Fruit fly (Drosophila melanogaster): Measurements from ENCODE around the gene Mo25.
A peak's percentile ranks its signal among the peaks of the same experiment; 100 is the strongest.

The Mo25 gene

DNA sequence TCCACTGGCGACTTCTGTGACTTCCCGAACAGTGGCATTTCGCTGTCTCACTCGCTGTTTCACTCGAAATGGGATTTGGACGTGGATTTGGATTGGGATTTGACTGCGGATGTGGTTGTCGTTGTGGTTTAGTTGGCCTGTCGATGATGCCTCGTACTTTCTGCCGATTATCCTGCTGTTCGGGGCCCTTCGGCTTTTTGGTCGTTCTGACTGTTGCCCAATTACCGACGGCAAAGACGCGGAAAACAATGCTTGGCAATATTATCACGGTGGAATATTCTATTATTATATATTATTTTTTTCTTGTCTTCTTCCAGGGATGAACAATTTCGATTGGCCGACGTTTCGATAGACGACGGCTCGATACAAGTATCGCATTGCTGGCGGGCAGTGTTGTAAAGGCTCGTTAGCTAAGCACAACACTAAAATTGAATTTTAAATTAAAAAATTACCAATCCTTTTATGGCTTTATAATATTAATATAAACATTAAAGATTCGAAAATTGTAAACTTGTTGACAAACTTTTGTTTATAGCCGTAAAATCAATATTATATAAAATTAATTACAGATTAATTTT, at the start of gene Mo25:
Gene Mo25, minus strand, starts transcription at position 341 of the 578 bp plus-strand sequence.
- TF ChIP-seq CG17801 (GFP tag; optimal IDR thresholded peaks at IDR 0.05; ENCODE audit: partially characterized antibody) = peak; percentile 64

DNA sequence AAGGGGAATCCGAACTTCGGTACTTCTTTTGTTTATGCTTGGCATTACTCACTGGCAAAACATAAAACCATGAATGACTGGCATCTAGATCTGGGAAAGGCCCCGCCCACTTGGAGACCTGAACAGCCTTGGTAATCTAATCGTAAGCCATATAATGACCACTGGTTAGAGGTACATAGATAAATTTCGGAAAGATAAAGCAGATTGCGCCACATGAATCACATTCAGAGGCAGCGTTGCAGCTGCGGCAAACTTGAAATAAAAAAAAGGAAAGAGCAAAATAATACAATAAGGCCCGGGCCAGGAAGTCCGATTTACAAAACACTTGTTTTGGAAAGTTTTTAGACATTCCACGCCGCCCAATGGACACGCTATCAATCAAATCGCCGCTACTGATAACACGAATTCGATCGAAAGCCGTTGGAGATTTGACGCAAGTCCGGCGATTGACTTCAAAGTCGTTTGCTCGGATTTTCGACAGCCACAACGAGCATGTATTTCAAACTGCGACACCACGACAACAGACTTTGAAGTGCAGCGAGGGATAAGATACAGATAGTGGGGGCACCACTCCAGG, 49.0 kb upstream of the Mo25 start:
- TF ChIP-seq CG17801 (GFP tag; optimal IDR thresholded peaks at IDR 0.05; ENCODE audit: partially characterized antibody) = no peak

DNA sequence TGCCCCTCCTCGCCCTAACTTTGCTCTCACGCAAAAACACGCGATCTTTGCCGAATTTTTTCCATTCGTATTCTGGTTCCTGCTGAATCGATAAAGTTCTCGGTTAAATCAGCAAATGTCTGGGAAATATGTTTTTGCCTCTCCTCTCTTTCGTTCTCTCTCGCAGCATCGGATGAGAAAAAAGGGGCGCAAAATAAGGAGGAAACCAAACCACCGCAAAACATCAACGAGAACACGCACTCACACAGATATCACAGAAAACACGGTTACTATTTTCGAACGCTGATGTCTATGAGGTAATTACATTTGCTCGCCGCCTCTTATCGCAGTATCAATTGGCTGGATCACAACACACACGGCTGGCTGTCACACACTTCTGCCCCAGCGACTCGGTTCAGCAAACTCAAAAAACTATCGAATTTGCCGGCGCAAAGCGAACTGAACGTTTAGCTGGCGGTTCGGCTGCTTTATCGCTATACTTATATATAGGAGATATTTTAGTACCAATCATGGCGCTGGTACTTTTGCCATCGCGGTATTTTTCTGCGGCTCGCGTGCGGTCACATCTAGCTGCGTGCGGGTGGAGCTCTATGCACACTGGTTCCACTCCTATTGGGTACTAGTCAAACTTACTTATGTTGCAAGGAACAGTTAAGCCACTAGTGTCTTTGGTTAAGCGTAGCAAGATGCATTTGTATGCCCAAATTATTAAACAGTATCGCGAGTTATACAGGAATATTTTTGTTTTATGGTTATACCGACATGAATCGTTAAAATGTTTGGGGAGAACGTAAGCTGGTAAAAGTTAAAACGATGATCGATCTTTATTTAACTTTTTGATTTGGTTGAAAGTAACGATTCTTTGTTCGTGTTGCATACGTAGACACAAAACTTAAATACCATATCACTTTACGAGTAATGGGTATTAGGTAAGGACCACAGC, 46.2 kb upstream of the Mo25 start, which contains the start of gene Baldspot:
Gene Baldspot, minus strand, starts transcription at position 449 of the 943 bp plus-strand sequence.
- peak; percentile 60 for TF ChIP-seq CG17801 (GFP tag; optimal IDR thresholded peaks at IDR 0.05; ENCODE audit: partially characterized antibody)

DNA sequence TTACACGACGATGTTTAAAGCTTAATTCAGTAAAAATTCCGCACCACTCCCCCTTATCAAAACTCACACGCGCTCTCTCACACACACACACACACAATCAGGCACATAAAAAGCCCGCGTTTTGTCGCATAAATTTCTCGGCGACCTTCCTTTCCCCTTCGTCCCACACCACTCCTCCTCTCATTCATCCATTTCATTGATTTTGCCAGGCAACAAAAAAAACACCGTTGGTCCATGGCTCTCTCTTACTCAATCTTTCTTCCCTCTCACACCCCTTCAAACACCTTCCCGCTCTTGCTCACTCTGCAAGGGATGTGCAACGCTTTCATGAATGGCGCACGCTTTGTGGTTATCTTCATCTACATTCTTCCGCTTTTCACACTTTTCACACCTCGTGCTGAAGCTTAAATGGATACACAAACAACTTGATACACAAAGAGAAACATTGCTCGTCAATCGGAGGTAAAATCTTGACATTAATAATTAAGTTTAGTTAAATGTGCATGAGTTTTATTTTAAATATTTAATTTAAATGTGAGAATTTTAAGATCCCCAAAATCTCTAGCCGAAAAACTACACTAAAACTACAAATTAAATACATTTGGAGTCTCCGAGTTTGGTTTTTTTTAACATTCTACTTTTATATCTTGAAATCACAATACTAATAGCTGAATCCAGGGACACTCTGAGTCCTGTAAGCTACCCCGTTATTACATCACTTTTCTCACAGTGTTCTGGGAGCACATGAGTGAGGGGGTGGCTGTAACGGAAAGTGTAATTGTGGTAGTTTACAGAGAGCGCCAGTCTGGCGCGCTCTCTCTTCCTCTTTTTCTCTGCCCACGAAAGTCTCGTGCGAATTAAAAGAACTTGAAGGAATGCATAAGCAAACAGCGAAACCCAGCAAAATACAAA, 44.9 kb upstream of the Mo25 start:
- peak; percentile 82 for TF ChIP-seq CG17801 (GFP tag; optimal IDR thresholded peaks at IDR 0.05; ENCODE audit: partially characterized antibody)

DNA sequence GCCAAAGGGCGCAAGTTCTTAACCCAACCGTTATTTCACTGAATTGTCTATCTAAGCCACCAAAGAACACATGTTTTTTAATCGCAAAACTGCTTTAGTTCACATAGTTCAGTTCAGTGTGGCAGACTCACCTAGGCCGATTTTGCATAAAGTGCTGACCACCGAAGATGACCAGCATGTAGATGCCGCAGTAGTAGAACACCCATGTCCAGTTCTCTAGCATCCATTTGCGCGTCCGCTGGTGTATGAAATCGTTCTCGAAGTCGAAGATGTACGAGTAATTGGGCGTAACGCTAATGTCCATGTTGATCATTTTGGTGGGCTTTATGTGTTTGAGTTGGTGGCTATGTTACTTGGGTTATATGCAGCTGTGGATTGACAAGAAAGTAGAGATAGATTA, 43.8 kb upstream of the Mo25 start:
- no peak for TF ChIP-seq CG17801 (GFP tag; optimal IDR thresholded peaks at IDR 0.05; ENCODE audit: partially characterized antibody)

DNA sequence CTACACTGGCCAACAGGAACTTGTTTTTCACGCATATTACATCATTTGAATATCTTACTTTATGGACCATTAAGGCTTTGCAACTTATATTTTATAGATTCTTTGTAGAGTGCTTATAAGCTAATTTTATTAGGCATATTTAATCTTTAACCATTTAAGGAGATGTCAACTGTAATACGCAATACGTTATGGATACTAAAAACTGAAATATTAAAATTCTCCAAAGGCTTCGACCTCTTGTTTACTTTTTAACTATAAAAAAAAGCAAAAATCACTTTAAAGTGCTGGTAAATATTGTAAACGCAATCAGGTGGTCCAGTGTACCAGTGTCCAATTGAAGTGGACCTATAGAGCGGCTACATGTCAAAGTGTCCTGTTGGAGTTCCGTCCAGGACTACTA, 41.7 kb upstream of the Mo25 start:
- TF ChIP-seq CG17801 (GFP tag; optimal IDR thresholded peaks at IDR 0.05; ENCODE audit: partially characterized antibody) = no peak

DNA sequence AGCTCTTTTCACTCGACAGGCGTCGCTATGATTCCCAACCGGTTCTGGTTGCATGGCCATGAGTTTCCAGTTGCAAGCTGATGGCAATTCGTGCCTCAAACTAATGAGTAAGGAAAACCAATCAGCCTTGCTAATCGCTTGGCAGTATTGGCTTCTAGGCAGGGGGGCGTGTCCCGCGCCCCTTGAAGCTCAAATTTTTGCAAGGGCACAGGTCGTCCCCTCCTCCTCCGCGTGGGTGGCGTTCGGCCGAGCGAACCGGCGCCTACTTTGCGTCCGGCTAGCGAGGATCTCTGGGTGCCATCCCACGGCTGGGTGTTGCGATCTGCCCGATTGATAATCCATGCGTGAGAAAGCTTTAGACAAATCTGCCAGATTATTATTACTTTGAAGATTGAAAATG, 38.4 kb upstream of the Mo25 start:
- TF ChIP-seq CG17801 (GFP tag; optimal IDR thresholded peaks at IDR 0.05; ENCODE audit: partially characterized antibody) = no peak

DNA sequence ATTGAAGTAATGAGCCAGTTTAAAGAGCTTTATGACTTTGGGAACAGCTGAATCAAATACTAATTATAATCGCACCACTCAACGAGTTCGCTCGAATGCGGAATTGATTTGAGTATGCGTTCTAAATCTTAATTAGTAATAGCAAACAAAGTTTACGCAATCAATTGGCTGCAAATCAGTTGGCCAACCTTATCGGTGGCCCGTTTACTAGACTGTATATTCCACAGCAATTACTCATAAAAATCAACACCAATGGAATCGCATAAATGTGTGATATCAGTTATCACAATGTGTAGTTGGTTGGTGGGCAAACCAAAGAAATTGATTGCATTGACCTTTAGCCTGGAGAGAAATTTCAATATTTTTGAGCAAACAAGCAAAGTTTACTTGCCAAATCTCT, 37.3 kb upstream of the Mo25 start:
- TF ChIP-seq CG17801 (GFP tag; optimal IDR thresholded peaks at IDR 0.05; ENCODE audit: partially characterized antibody) = no peak

DNA sequence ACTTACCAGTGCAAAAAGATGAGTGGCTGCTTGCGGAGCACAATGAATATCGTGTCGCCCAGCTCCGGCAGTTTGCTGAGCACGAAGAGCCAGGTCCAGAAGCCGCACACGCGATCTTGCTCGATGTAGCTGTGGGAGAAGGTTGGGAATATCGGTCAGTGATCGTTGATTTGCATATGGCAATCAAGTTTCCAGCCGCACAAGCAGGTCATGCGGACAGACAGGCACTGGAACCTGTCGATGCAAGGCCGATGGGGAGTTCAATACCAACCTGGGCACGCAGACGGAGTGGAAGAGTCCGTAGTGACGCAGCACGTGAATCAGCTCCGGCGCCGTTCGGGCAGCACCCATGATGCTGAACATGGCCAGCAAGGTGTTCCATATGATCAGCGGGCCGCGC, 35.9 kb upstream of the Mo25 start:
- TF ChIP-seq CG17801 (GFP tag; optimal IDR thresholded peaks at IDR 0.05; ENCODE audit: partially characterized antibody) = no peak

DNA sequence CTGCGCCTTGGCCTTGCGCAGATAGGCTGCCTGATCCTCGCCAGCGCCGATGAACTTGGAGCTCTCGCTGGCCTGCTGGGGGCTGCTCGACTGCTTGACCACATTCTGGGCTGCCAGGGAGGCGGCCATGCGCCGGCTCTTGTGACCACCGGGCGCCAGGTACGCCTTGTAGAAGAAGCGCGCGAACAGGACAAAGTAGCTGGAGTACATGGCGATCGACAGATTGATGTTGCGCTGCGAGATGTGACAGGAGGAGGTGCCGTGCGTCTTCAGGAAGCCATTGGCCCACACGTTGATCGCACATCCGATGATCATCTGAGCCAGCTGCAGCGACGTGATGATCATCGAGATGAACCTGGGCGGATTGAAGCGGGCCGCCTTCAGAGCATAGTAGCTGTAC, 34.8 kb upstream of the Mo25 start:
- TF ChIP-seq CG17801 (GFP tag; optimal IDR thresholded peaks at IDR 0.05; ENCODE audit: partially characterized antibody) = no peak

DNA sequence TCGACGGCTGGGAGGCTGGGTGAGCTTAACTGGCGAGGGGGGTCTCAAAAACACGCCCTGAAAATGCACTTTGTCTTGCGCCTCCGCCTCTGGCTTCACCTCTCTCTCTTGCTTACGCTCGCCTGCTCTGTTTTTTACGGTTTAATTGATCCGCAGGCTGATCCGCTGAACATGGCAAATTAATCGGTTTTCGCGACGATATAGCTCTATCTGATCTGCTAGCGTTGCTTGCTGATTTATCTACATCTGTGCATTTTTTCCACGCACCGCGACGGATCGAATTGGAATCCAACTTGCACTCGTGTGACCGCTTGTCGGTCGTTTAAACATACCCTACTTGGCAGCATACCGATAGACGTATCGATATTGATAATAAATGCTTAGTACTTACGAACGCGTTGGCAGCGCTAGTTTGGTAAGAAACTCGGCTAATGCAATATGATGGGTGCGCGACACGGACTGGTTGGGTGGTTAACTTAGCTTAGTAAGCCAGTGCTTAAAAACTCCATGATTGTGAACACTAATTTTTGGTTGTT, 32.4 kb upstream of the Mo25 start, which contains the start of gene Abl:
Gene Abl, minus strand, starts transcription at position 305 of the 536 bp plus-strand sequence.
- TF ChIP-seq CG17801 (GFP tag; optimal IDR thresholded peaks at IDR 0.05; ENCODE audit: partially characterized antibody) = peak; percentile 75

DNA sequence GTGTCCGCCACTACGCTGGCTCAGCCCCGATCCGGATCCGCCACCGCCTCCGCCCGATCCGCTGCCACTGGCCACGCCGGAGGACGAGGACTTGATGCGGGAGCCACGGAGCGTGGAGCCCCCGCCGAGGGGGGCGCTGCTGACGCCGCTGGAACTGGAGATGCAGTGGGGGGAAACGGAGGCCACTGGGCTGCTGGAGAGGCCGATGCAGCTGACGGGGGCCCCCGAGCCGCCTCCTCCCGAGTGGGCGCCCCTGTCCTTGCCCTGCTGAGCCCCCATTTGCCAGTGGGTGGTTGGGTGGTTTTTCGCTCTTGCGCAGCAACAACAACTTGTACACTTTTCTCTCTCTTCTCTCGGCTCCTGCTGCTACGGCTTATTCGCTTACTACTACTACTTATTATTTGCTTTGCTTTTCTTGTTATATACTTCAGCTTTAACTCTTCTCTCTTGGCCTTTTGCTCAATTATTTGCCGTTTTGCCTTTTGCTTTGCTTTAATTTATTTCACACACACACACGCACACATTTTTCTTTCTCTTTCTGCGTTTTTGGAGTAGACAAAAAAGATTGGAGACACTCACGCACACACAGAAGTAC, 31.7 kb upstream of the Mo25 start:
- TF ChIP-seq CG17801 (GFP tag; optimal IDR thresholded peaks at IDR 0.05; ENCODE audit: partially characterized antibody) = no peak

DNA sequence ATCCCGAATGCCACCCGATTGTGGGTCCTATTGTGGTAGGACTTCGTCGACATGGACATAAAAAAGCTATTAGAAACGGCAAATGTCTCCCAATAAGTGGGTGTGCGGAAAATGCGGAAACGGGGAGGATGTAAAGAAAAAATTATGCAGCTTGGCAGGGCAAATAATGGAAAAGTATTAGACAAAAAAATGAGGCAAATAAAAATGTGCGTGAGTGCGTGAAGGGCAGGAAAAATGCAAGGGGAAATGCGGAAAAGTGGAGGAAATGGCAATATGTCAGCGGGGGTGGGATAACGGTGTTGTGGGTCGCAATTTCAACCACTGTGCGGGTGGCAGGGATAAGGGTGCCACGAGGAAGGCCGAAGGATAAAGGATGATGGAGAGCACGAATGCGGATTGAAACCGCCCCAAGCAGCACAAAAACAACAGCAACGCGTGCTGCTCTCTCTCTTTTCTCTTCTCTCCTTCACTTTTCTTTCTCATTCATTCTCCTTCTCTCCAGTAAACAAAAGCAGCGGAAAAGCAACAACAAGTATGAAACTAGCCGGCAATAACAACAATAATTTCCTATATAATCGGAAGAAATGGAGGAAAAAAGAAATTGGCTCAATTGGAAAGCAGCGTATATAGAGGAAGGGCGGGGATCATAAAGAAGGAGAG, 30.2 kb upstream of the Mo25 start:
- no peak for TF ChIP-seq CG17801 (GFP tag; optimal IDR thresholded peaks at IDR 0.05; ENCODE audit: partially characterized antibody)

DNA sequence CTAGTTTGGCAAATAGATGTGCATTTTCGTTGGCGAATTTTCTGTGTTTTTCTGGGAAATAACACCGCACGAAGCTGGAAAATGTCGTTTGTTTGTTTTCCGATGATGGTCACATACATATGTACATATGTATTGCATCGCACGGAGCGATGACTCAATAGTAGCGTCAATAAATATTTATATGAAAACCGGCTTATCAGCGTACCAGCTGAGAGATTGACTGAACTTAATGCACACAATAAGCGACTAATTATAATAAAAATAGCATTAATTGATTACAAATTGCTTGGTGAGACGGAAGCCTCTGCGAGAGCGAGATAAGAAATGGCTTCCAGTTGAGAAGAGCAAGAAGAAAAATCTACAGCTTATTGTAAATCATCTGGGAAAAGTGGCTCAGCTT, 29.2 kb upstream of the Mo25 start:
- TF ChIP-seq CG17801 (GFP tag; optimal IDR thresholded peaks at IDR 0.05; ENCODE audit: partially characterized antibody) = no peak
